Worm (Caenorhabditis elegans) whole organism, early embryonic: ENCODE measurements around the gene pmp-1.

ENCODE experiments used
- ama-1 ChIP-seq: fragments of 150-350 bp; optimal IDR thresholded peaks from 2 replicates; lab custom pipeline; 2014
- ceh-13 ChIP-seq: fragments of 200-800 bp; sonication (Bioruptor generic); optimal IDR thresholded peaks from 2 replicates; lab custom pipeline; 2018; ENCODE audit warnings: mild to moderate bottlenecking, missing genetic modification characterization, missing compliant biosample characterization
- hmg-4 ChIP-seq: fragments of 200-800 bp; sonication (Bioruptor generic); optimal IDR thresholded peaks from 2 replicates; lab custom pipeline; 2018; ENCODE audit warnings: mild to moderate bottlenecking, missing genetic modification characterization, missing compliant biosample characterization
- tbx-11 ChIP-seq: fragments of 200-800 bp; sonication (Bioruptor generic); IDR thresholded peaks from 2 replicates; pipeline ENCODE4 v1.3.6; 2022; ENCODE audit warnings: missing genetic modification characterization, missing compliant biosample characterization
- tra-4 ChIP-seq: sonication (generic microtip); optimal IDR thresholded peaks from 2 replicates; lab custom pipeline; 2017; ENCODE audit warnings: missing genetic modification characterization, missing compliant biosample characterization

DNA sequence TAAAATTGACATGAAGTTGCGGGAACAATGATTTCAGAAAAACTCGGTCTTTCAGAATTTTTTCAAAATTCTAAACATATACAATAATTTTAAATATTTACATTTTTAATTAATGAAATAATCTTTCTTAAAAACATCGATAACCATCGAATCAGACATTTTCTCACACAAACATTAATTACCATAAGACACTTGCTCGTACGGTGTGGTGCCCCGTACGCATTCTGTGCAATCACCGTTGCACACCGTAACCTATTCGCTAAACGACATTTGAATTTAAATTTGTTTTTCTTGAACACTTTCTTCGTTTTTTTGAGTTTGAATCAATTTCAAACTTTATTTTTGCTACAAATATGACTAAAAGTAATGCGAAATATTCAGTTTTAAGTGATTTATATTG, 40.2 kb upstream of the pmp-1 start:
- TF ChIP-seq ama-1, result no peak
- no peak for TF ChIP-seq tra-4 (tag; lab: Kevin White, UChicago)
- TF ChIP-seq hmg-4 (GFP tag; lab: Kevin White, UChicago), result no peak
- TF ChIP-seq tbx-11 (GFP tag; lab: Robert Waterston, UW), result no peak
- TF ChIP-seq ceh-13 (GFP tag; lab: Kevin White, UChicago), result no peak
